Fruit fly (Drosophila melanogaster): ENCODE results near the gene CG4293.

- TF ChIP-seq h (optimal IDR thresholded peaks at IDR 0.05) (no peak), Sin3A (optimal IDR thresholded peaks at IDR 0.05) (no peak), Myc (optimal IDR thresholded peaks at IDR 0.05) (no peak), ttk (optimal IDR thresholded peaks at IDR 0.05) (no peak), insv (optimal IDR thresholded peaks at IDR 0.05) (no peak), psq (optimal IDR thresholded peaks at IDR 0.05) (no peak)
Measured at dm6 chrX:523179-523851, 6.8 kb downstream of the CG4293 start, which contains the start of gene elav.

Measured in Kc167 (cell line).